Fruit fly (Drosophila melanogaster) whole organism, embryonic: ENCODE measurements around the gene nmo.

Source experiments
- Antp ChIP-seq: fragments of 200-800 bp; sonication (Bioruptor generic); optimal IDR thresholded peaks from 3 replicates; lab custom pipeline; 2016; ENCODE audit warnings: missing biosample characterization, missing genetic modification characterization
- Atf6 ChIP-seq: fragments of 200-800 bp; sonication (Bioruptor generic); IDR thresholded peaks from 2 replicates; pipeline ENCODE4 v1.3.6; 2022; ENCODE audit warnings: missing biosample characterization, missing genetic modification characterization
- BEAF-32 ChIP-seq: fragments of 200-800 bp; sonication (Bioruptor generic); optimal IDR thresholded peaks from 3 replicates; lab custom pipeline; 2017; ENCODE audit warnings: missing biosample characterization, missing genetic modification characterization, mild to moderate bottlenecking, moderate library complexity, missing genetic modification reagents
- Bteb2 ChIP-seq: fragments of 200-800 bp; sonication (Bioruptor generic); optimal IDR thresholded peaks from 2 replicates; lab custom pipeline; 2016; ENCODE audit warnings: missing biosample characterization, missing genetic modification characterization
- C15 ChIP-seq: fragments of 200-800 bp; sonication (Bioruptor generic); IDR thresholded peaks from 3 replicates; pipeline ENCODE4 v1.3.6; 2022; ENCODE audit warnings: missing biosample characterization, missing genetic modification characterization
- CG10267 ChIP-seq: fragments of 200-800 bp; sonication (Bioruptor generic); optimal IDR thresholded peaks from 2 replicates; lab custom pipeline; 2018; ENCODE audit warnings: missing biosample characterization, mild to moderate bottlenecking, missing genetic modification characterization, moderate library complexity
- CG10321 ChIP-seq: fragments of 200-800 bp; sonication (Bioruptor generic); IDR thresholded peaks from 2 replicates; pipeline ENCODE4 v1.3.6; 2022; ENCODE audit warnings: missing biosample characterization, missing genetic modification characterization
- CG10543 ChIP-seq: fragments of 200-800 bp; sonication (Bioruptor generic); optimal IDR thresholded peaks from 3 replicates; lab custom pipeline; 2017; ENCODE audit warnings: missing biosample characterization, mild to moderate bottlenecking, missing genetic modification characterization, moderate library complexity
- CG12219 ChIP-seq: fragments of 200-800 bp; sonication (Bioruptor generic); optimal IDR thresholded peaks from 3 replicates; lab custom pipeline; 2018; ENCODE audit warnings: missing biosample characterization, mild to moderate bottlenecking, missing genetic modification characterization
- CG12659 ChIP-seq: fragments of 200-800 bp; sonication (Bioruptor generic); optimal IDR thresholded peaks from 3 replicates; lab custom pipeline; 2017; ENCODE audit warnings: mild to moderate bottlenecking, missing biosample characterization, missing genetic modification reagents, missing genetic modification characterization
- CG12769 ChIP-seq: fragments of 200-800 bp; sonication (Bioruptor generic); optimal IDR thresholded peaks from 2 replicates; lab custom pipeline; 2019; ENCODE audit warnings: missing biosample characterization, mild to moderate bottlenecking, missing genetic modification characterization, moderate library complexity
- CG13287 ChIP-seq: fragments of 200-800 bp; sonication (Bioruptor generic); IDR thresholded peaks from 2 replicates; pipeline ENCODE4 v1.3.6; 2022; ENCODE audit warnings: missing biosample characterization, missing genetic modification characterization; ENCODE audit not compliant: partially characterized antibody
- CG15479 ChIP-seq: fragments of 200-800 bp; sonication (Bioruptor generic); optimal IDR thresholded peaks from 3 replicates; lab custom pipeline; 2019; ENCODE audit warnings: missing biosample characterization, mild to moderate bottlenecking, missing genetic modification characterization, moderate library complexity
- CG15514 ChIP-seq: fragments of 200-800 bp; sonication (Bioruptor generic); optimal IDR thresholded peaks from 3 replicates; lab custom pipeline; 2017; ENCODE audit warnings: missing biosample characterization, missing genetic modification characterization, mild to moderate bottlenecking, moderate library complexity, missing genetic modification reagents
- CG16813 ChIP-seq: fragments of 200-800 bp; sonication (Bioruptor generic); IDR thresholded peaks from 3 replicates; pipeline ENCODE4 v1.3.6; 2022; ENCODE audit warnings: missing biosample characterization, missing genetic modification characterization; ENCODE audit not compliant: partially characterized antibody
- CG17802 ChIP-seq: fragments of 200-800 bp; sonication (Bioruptor generic); optimal IDR thresholded peaks from 2 replicates; lab custom pipeline; 2018; ENCODE audit warnings: missing biosample characterization, mild to moderate bottlenecking, missing genetic modification characterization, moderate library complexity
- CG1832 ChIP-seq: fragments of 200-800 bp; sonication (Bioruptor generic); optimal IDR thresholded peaks from 2 replicates; lab custom pipeline; 2017; ENCODE audit warnings: missing biosample characterization, mild to moderate bottlenecking, missing genetic modification characterization, inconsistent platforms
- CG2202 ChIP-seq: fragments of 200-800 bp; sonication (Bioruptor generic); optimal IDR thresholded peaks from 2 replicates; lab custom pipeline; 2018; ENCODE audit warnings: missing biosample characterization, mild to moderate bottlenecking, missing genetic modification characterization
- CG2712 ChIP-seq: fragments of 200-800 bp; optimal IDR thresholded peaks from 3 replicates; lab custom pipeline; 2019; ENCODE audit warnings: missing biosample characterization, mild to moderate bottlenecking, missing genetic modification characterization, moderate library complexity
- CG30403 ChIP-seq: fragments of 200-800 bp; sonication (Bioruptor generic); optimal IDR thresholded peaks from 3 replicates; lab custom pipeline; 2016; ENCODE audit warnings: missing biosample characterization, missing genetic modification characterization
- CG34376 ChIP-seq: fragments of 200-800 bp; sonication (Bioruptor generic); optimal IDR thresholded peaks from 2 replicates; lab custom pipeline; 2018; ENCODE audit warnings: missing biosample characterization, mild to moderate bottlenecking, missing genetic modification characterization
- CG43689 ChIP-seq: fragments of 200-800 bp; sonication (Bioruptor generic); IDR thresholded peaks from 2 replicates; pipeline ENCODE4 v1.3.6; 2022; ENCODE audit warnings: missing biosample characterization, missing genetic modification characterization
- CG6254 ChIP-seq: fragments of 200-800 bp; sonication (Bioruptor generic); optimal IDR thresholded peaks from 3 replicates; lab custom pipeline; 2017; ENCODE audit warnings: mild to moderate bottlenecking, missing biosample characterization, missing genetic modification reagents, missing genetic modification characterization
- CG6683 ChIP-seq: fragments of 200-800 bp; sonication (Bioruptor generic); optimal IDR thresholded peaks from 2 replicates; lab custom pipeline; 2017; ENCODE audit warnings: missing biosample characterization, mild to moderate bottlenecking, missing genetic modification characterization, missing genetic modification reagents
- CG8924 ChIP-seq: fragments of 200-800 bp; optimal IDR thresholded peaks from 3 replicates; lab custom pipeline; 2019; ENCODE audit warnings: missing biosample characterization, mild to moderate bottlenecking, missing genetic modification characterization, moderate library complexity
- Dip2 ChIP-seq: fragments of 200-800 bp; sonication (Bioruptor generic); IDR thresholded peaks from 2 replicates; pipeline ENCODE4 v1.3.6; 2022; ENCODE audit warnings: missing biosample characterization, missing genetic modification characterization
- Hmr ChIP-seq: fragments of 200-800 bp; sonication (Bioruptor generic); optimal IDR thresholded peaks from 3 replicates; lab custom pipeline; 2017; ENCODE audit warnings: mild to moderate bottlenecking, missing biosample characterization, missing genetic modification reagents, missing genetic modification characterization
- Jarid2 ChIP-seq: fragments of 200-800 bp; sonication (Bioruptor generic); optimal IDR thresholded peaks from 3 replicates; lab custom pipeline; 2017; ENCODE audit warnings: mild to moderate bottlenecking, missing biosample characterization, missing genetic modification reagents, missing genetic modification characterization
- Med ChIP-seq: fragments of 200-800 bp; sonication (Bioruptor generic); peaks from one replicate; lab custom pipeline; 2016; ENCODE audit warnings: missing biosample characterization, missing genetic modification characterization, mild to moderate bottlenecking, inconsistent platforms, moderate library complexity
- Nf-YC ChIP-seq: fragments of 200-800 bp; optimal IDR thresholded peaks from 3 replicates; lab custom pipeline; 2019; ENCODE audit warnings: missing biosample characterization, mild to moderate bottlenecking, missing genetic modification characterization, moderate library complexity
- Side ChIP-seq: fragments of 200-800 bp; sonication (Bioruptor generic); optimal IDR thresholded peaks from 2 replicates; lab custom pipeline; 2016; ENCODE audit warnings: missing biosample characterization, missing genetic modification characterization
- Vsx1 ChIP-seq: fragments of 200-800 bp; sonication (Bioruptor generic); optimal IDR thresholded peaks from 2 replicates; lab custom pipeline; 2017; ENCODE audit warnings: missing biosample characterization, mild to moderate bottlenecking, missing genetic modification characterization, missing genetic modification reagents
- amos ChIP-seq: fragments of 200-800 bp; sonication (Bioruptor generic); IDR thresholded peaks from 2 replicates; pipeline ENCODE4 v1.3.6; 2022; ENCODE audit warnings: missing biosample characterization, missing genetic modification characterization; ENCODE audit not compliant: partially characterized antibody
- chm ChIP-seq: fragments of 200-800 bp; sonication (Bioruptor generic); IDR thresholded peaks from 2 replicates; pipeline ENCODE4 v1.3.6; 2022; ENCODE audit warnings: missing biosample characterization, missing genetic modification characterization
- chn ChIP-seq: fragments of 200-800 bp; sonication (Bioruptor generic); optimal IDR thresholded peaks from 2 replicates; lab custom pipeline; 2016; ENCODE audit warnings: missing biosample characterization, missing genetic modification characterization
- ewg ChIP-seq: fragments of 200-800 bp; sonication (Bioruptor generic); optimal IDR thresholded peaks from 3 replicates; lab custom pipeline; 2017; ENCODE audit warnings: mild to moderate bottlenecking, missing biosample characterization, missing genetic modification reagents, missing genetic modification characterization
- exex ChIP-seq: fragments of 200-800 bp; sonication (Bioruptor generic); optimal IDR thresholded peaks from 4 replicates; lab custom pipeline; 2018; ENCODE audit warnings: missing biosample characterization, mild to moderate bottlenecking, missing genetic modification characterization, moderate library complexity
- gce ChIP-seq: fragments of 200-800 bp; sonication (Bioruptor generic); IDR thresholded peaks from 3 replicates; pipeline ENCODE4 v1.3.6; 2022; ENCODE audit warnings: missing biosample characterization, missing genetic modification characterization
- h ChIP-seq: fragments of >200 bp; optimal IDR thresholded peaks from 2 replicates; lab custom pipeline; 2017
- kni ChIP-seq: fragments of 200-800 bp; sonication (Bioruptor generic); optimal IDR thresholded peaks from 3 replicates; lab custom pipeline; 2017; ENCODE audit warnings: mild to moderate bottlenecking, missing biosample characterization, missing genetic modification reagents, missing genetic modification characterization
- lab ChIP-seq: fragments of 200-800 bp; sonication (Bioruptor generic); optimal IDR thresholded peaks from 3 replicates; lab custom pipeline; 2017; ENCODE audit warnings: missing biosample characterization, missing genetic modification characterization, mild to moderate bottlenecking, moderate library complexity, missing genetic modification reagents
- lilli ChIP-seq: fragments of 200-800 bp; sonication (Bioruptor generic); optimal IDR thresholded peaks from 3 replicates; lab custom pipeline; 2016; ENCODE audit warnings: missing biosample characterization, missing genetic modification characterization
- onecut ChIP-seq: fragments of 200-800 bp; sonication (Bioruptor generic); IDR thresholded peaks from 2 replicates; pipeline ENCODE4 v1.3.6; 2022; ENCODE audit warnings: missing biosample characterization, missing genetic modification characterization
- pita ChIP-seq: fragments of 200-800 bp; sonication (Bioruptor generic); optimal IDR thresholded peaks from 2 replicates; lab custom pipeline; 2017; ENCODE audit warnings: missing biosample characterization, mild to moderate bottlenecking, missing genetic modification characterization
- psq ChIP-seq: fragments of 200-800 bp; sonication (Bioruptor generic); optimal IDR thresholded peaks from 2 replicates; lab custom pipeline; 2017; ENCODE audit warnings: missing biosample characterization, missing genetic modification characterization
- pzg ChIP-seq: fragments of 200-800 bp; sonication (Bioruptor generic); optimal IDR thresholded peaks from 3 replicates; lab custom pipeline; 2018; ENCODE audit warnings: missing biosample characterization, mild to moderate bottlenecking, missing genetic modification characterization, moderate library complexity
- repo ChIP-seq: fragments of 200-800 bp; sonication (Bioruptor generic); optimal IDR thresholded peaks from 2 replicates; lab custom pipeline; 2016; ENCODE audit warnings: missing biosample characterization, missing genetic modification characterization
- sna ChIP-seq: fragments of 200-800 bp; sonication (Bioruptor generic); IDR thresholded peaks from 2 replicates; pipeline ENCODE4 v1.3.6; 2022; ENCODE audit warnings: missing biosample characterization, missing genetic modification characterization; ENCODE audit not compliant: partially characterized antibody
- unpg ChIP-seq: fragments of 200-800 bp; sonication (Bioruptor generic); optimal IDR thresholded peaks from 3 replicates; lab custom pipeline; 2018; ENCODE audit warnings: missing biosample characterization, mild to moderate bottlenecking, missing genetic modification characterization, moderate library complexity
- usp ChIP-seq: fragments of >200 bp; optimal IDR thresholded peaks from 2 replicates; lab custom pipeline; 2017; ENCODE audit warnings: missing biosample characterization, missing genetic modification characterization

The nmo gene

dm6 chr3L:7947880-7948286 is 31.0 kb upstream of the nmo start, which contains the start of gene exex (continued):
- TF ChIP-seq CG43689 (GFP tag; lab: Robert Waterston, UW) = no peak
- peak; percentile 5 for TF ChIP-seq ewg (GFP tag; lab: Kevin White, UChicago)
- TF ChIP-seq CG6683 = no peak
- peak; percentile 98 for TF ChIP-seq exex (tag; lab: Kevin White, UChicago)
- TF ChIP-seq CG13287 (GFP tag; lab: Robert Waterston, UW) = peak; percentile 20; the same call in 1 of the 2 replicates
- no peak for TF ChIP-seq CG17802 (tag; lab: Kevin White, UChicago)
- peak; percentile 30 for TF ChIP-seq CG34376 (GFP tag; lab: Kevin White, UChicago)
- peak; percentile 14 for TF ChIP-seq CG2712
- peak; percentile 1 for TF ChIP-seq unpg (GFP tag; lab: Kevin White, UChicago)
- no peak for TF ChIP-seq usp (GFP tag; lab: Kevin White, UChicago)
- TF ChIP-seq kni (GFP tag; lab: Kevin White, UChicago) = peak; percentile 58
- TF ChIP-seq repo (GFP tag; lab: Kevin White, UChicago) = no peak
- no peak for TF ChIP-seq BEAF-32 (GFP tag; lab: Kevin White, UChicago)
- TF ChIP-seq CG12659 (GFP tag; lab: Kevin White, UChicago) = no peak
- peak; percentile 15 for TF ChIP-seq CG15479 (GFP tag; lab: Kevin White, UChicago)
- TF ChIP-seq Antp (GFP tag; lab: Kevin White, UChicago) = no peak
- TF ChIP-seq pita = no peak
- TF ChIP-seq CG8924 = peak; percentile 4
- no peak for TF ChIP-seq h (lab: Kevin White, UChicago)
- peak; percentile 16; the same call in 1 of the 3 replicates for TF ChIP-seq CG16813
- TF ChIP-seq chn = no peak
- TF ChIP-seq Vsx1 (GFP tag; lab: Kevin White, UChicago) = peak; percentile 55
- no peak for TF ChIP-seq CG15514 (GFP tag; lab: Kevin White, UChicago)
- no peak for TF ChIP-seq Hmr
- TF ChIP-seq CG10543 (GFP tag; lab: Kevin White, UChicago) = peak; percentile 33
- TF ChIP-seq CG10321 (GFP tag; lab: Robert Waterston, UW) = peak; percentile 92
- TF ChIP-seq amos = peak; percentile 17; the same call in 1 of the 2 replicates
- TF ChIP-seq CG12219 (GFP tag; lab: Kevin White, UChicago) = no peak
- TF ChIP-seq chm = peak; percentile 51; the same call in 1 of the 2 replicates
- no peak for TF ChIP-seq Bteb2 (GFP tag; lab: Kevin White, UChicago)
- peak; percentile 44; the same call in 1 of the 2 replicates for TF ChIP-seq sna (GFP tag; lab: Robert Waterston, UW)
- TF ChIP-seq gce (GFP tag; lab: Robert Waterston, UW) = no peak
- peak; percentile 6 for TF ChIP-seq CG10267 (tag; lab: Kevin White, UChicago)
- TF ChIP-seq pzg = no peak
- TF ChIP-seq onecut = no peak
- TF ChIP-seq Side (GFP tag; lab: Kevin White, UChicago) = no peak
- no peak for TF ChIP-seq Dip2 (GFP tag; lab: Robert Waterston, UW)
- TF ChIP-seq CG2202 = no peak
- no peak for TF ChIP-seq Atf6
- TF ChIP-seq CG1832 (GFP tag; lab: Kevin White, UChicago) = peak; percentile 89
- no peak for TF ChIP-seq lilli (GFP tag; lab: Kevin White, UChicago)
- TF ChIP-seq psq (GFP tag; lab: Kevin White, UChicago) = no peak
- no peak for TF ChIP-seq CG30403 (GFP tag; lab: Kevin White, UChicago)
- peak; percentile 97 for TF ChIP-seq Nf-YC (tag; lab: Kevin White, UChicago)
- no peak for TF ChIP-seq CG12769 (tag; lab: Kevin White, UChicago)
- TF ChIP-seq CG6254 (GFP tag; lab: Kevin White, UChicago) = no peak
- no peak for TF ChIP-seq C15
- TF ChIP-seq Med (GFP tag; lab: Kevin White, UChicago) = peak; percentile 73
- TF ChIP-seq Jarid2 (GFP tag; lab: Kevin White, UChicago) = peak; percentile 84
- TF ChIP-seq lab (GFP tag; lab: Kevin White, UChicago) = peak; percentile 18
